Worm (Caenorhabditis elegans) whole organism, L3 larva: ENCODE measurements around the gene Y94H6A.2.

Source experiments
- R02D3.7 ChIP-seq: fragments of 150-350 bp; optimal IDR thresholded peaks from 2 replicates; lab custom pipeline; 2014; ENCODE audit warnings: missing biosample characterization, missing genetic modification characterization
- ZK546.5 ChIP-seq: sonication (generic microtip); optimal IDR thresholded peaks from 2 replicates; lab custom pipeline; 2017; ENCODE audit warnings: missing biosample characterization, missing genetic modification characterization
- aly-2 ChIP-seq: fragments of 150-350 bp; optimal IDR thresholded peaks from 2 replicates; lab custom pipeline; 2014; ENCODE audit warnings: missing biosample characterization, missing genetic modification characterization
- ama-1 ChIP-seq: fragments of 150-350 bp; optimal IDR thresholded peaks from 2 replicates; lab custom pipeline; 2018
- ceh-16 ChIP-seq: sonication (generic microtip); optimal IDR thresholded peaks from 2 replicates; lab custom pipeline; 2017; ENCODE audit warnings: missing biosample characterization, missing genetic modification characterization
- ceh-28 ChIP-seq: fragments of 150-350 bp; optimal IDR thresholded peaks from 2 replicates; lab custom pipeline; 2014; ENCODE audit warnings: missing biosample characterization, missing genetic modification reagents, missing genetic modification characterization
- ceh-9 ChIP-seq: sonication (generic microtip); optimal IDR thresholded peaks from 2 replicates; lab custom pipeline; 2018; ENCODE audit warnings: missing biosample characterization, missing genetic modification characterization
- daf-12 ChIP-seq: fragments of 150-350 bp; optimal IDR thresholded peaks from 2 replicates; lab custom pipeline; 2014; ENCODE audit warnings: missing biosample characterization, missing genetic modification reagents, missing genetic modification characterization
- egl-27 ChIP-seq: sonication (generic microtip); optimal IDR thresholded peaks from 4 replicates; lab custom pipeline; 2017; ENCODE audit warnings: missing biosample characterization, missing genetic modification reagents, missing genetic modification characterization
- egl-5 ChIP-seq: fragments of 150-350 bp; optimal IDR thresholded peaks from 2 replicates; lab custom pipeline; 2017; ENCODE audit warnings: missing biosample characterization, missing genetic modification reagents, missing genetic modification characterization, inconsistent platforms
- elt-3 ChIP-seq, 3 experiments: fragments of 150-350 bp in 1 of 3; sonication (generic microtip) in 2 of 3; optimal IDR thresholded peaks; 2 replicates in 2 of 3; 4 replicates in 1 of 3; lab custom pipeline; 2014 to 2017; ENCODE audit warnings: missing biosample characterization in 3 of 3, missing genetic modification characterization in 3 of 3
- fkh-10 ChIP-seq: sonication (generic microtip); optimal IDR thresholded peaks from 2 replicates; lab custom pipeline; 2017; ENCODE audit warnings: missing biosample characterization, missing genetic modification reagents, missing genetic modification characterization
- fos-1 ChIP-seq: fragments of 150-350 bp; optimal IDR thresholded peaks from 2 replicates; lab custom pipeline; 2014; ENCODE audit warnings: missing biosample characterization, missing genetic modification characterization
- hmg-11 ChIP-seq: sonication (generic microtip); optimal IDR thresholded peaks from 2 replicates; lab custom pipeline; 2016; ENCODE audit warnings: missing genetic modification characterization, missing compliant biosample characterization
- lin-39 ChIP-seq: fragments of 150-350 bp; optimal IDR thresholded peaks from 2 replicates; lab custom pipeline; 2018; ENCODE audit warnings: missing biosample characterization, missing genetic modification reagents, missing genetic modification characterization
- lsy-12 ChIP-seq: sonication (generic microtip); optimal IDR thresholded peaks from 2 replicates; lab custom pipeline; 2016; ENCODE audit warnings: mild to moderate bottlenecking, missing genetic modification characterization, missing compliant biosample characterization
- mdl-1 ChIP-seq: fragments of 150-350 bp; optimal IDR thresholded peaks from 2 replicates; lab custom pipeline; 2014; ENCODE audit warnings: missing biosample characterization, missing genetic modification characterization
- mml-1 ChIP-seq: fragments of 150-350 bp; sonication (generic microtip); optimal IDR thresholded peaks from 3 replicates; lab custom pipeline; 2014; ENCODE audit warnings: missing biosample characterization, missing genetic modification characterization
- nfya-1 ChIP-seq: sonication (generic microtip); optimal IDR thresholded peaks from 2 replicates; lab custom pipeline; 2017; ENCODE audit warnings: missing genetic modification characterization, mild to moderate bottlenecking, missing compliant biosample characterization, antibody characterized with exemption, moderate library complexity; ENCODE audit not compliant: insufficient read depth
- nhr-11 ChIP-seq: fragments of 150-350 bp; optimal IDR thresholded peaks from 2 replicates; lab custom pipeline; 2014; ENCODE audit warnings: missing biosample characterization, missing genetic modification characterization
- nhr-12 ChIP-seq: fragments of 150-350 bp; optimal IDR thresholded peaks from 2 replicates; lab custom pipeline; 2014; ENCODE audit warnings: missing biosample characterization, missing genetic modification characterization
- nhr-237 ChIP-seq: fragments of 150-350 bp; optimal IDR thresholded peaks from 2 replicates; lab custom pipeline; 2014; ENCODE audit warnings: missing biosample characterization, missing genetic modification characterization
- nhr-25 ChIP-seq: sonication (generic microtip); optimal IDR thresholded peaks from 2 replicates; lab custom pipeline; 2017; ENCODE audit warnings: missing biosample characterization, missing genetic modification characterization
- nhr-28 ChIP-seq: fragments of 150-350 bp; optimal IDR thresholded peaks from 2 replicates; lab custom pipeline; 2014; ENCODE audit warnings: missing biosample characterization, missing genetic modification characterization
- nhr-43 ChIP-seq: sonication (generic microtip); optimal IDR thresholded peaks from 2 replicates; lab custom pipeline; 2016; ENCODE audit warnings: mild to moderate bottlenecking, missing genetic modification characterization, missing compliant biosample characterization; ENCODE audit not compliant: poor library complexity, severe bottlenecking
- nhr-67 ChIP-seq: fragments of 150-350 bp; optimal IDR thresholded peaks from 2 replicates; lab custom pipeline; 2014; ENCODE audit warnings: missing biosample characterization, missing genetic modification characterization
- nhr-76 ChIP-seq: fragments of 150-350 bp; sonication (generic microtip); optimal IDR thresholded peaks from 5 replicates; lab custom pipeline; 2014; ENCODE audit warnings: missing biosample characterization, missing genetic modification characterization
- pha-4 ChIP-seq: fragments of 150-350 bp; optimal IDR thresholded peaks from 2 replicates; lab custom pipeline; 2014; ENCODE audit warnings: missing biosample characterization, missing genetic modification reagents, missing genetic modification characterization
- pqm-1 ChIP-seq: fragments of 150-350 bp; optimal IDR thresholded peaks from 2 replicates; lab custom pipeline; 2017; ENCODE audit warnings: missing biosample characterization, missing genetic modification characterization, inconsistent platforms
- sea-2 ChIP-seq: fragments of 150-350 bp; sonication (generic microtip); optimal IDR thresholded peaks from 4 replicates; lab custom pipeline; 2014; ENCODE audit warnings: missing biosample characterization, missing genetic modification reagents, missing genetic modification characterization
- snpc-4 ChIP-seq: fragments of 150-350 bp; optimal IDR thresholded peaks from 2 replicates; lab custom pipeline; 2014; ENCODE audit warnings: missing biosample characterization, missing genetic modification characterization
- tbx-2 ChIP-seq: sonication (generic microtip); optimal IDR thresholded peaks from 2 replicates; lab custom pipeline; 2016; ENCODE audit warnings: mild to moderate bottlenecking, missing genetic modification characterization, missing compliant biosample characterization
- unc-39 ChIP-seq: sonication (generic microtip); optimal IDR thresholded peaks from 4 replicates; lab custom pipeline; 2017; ENCODE audit warnings: missing biosample characterization, missing genetic modification characterization
- unc-62 ChIP-seq: fragments of 150-350 bp; sonication (generic microtip); optimal IDR thresholded peaks from 4 replicates; lab custom pipeline; 2014; ENCODE audit warnings: missing biosample characterization, missing genetic modification reagents, missing genetic modification characterization
- zag-1 ChIP-seq: fragments of 150-350 bp; optimal IDR thresholded peaks from 2 replicates; lab custom pipeline; 2014; ENCODE audit warnings: missing biosample characterization, missing genetic modification characterization
- ztf-4 ChIP-seq: fragments of 150-350 bp; optimal IDR thresholded peaks from 2 replicates; lab custom pipeline; 2014; ENCODE audit warnings: missing biosample characterization, missing genetic modification characterization

Y94H6A.2 gene

ce11 chrIV:2764160-2764559 lies 34.1 kb downstream of the Y94H6A.2 start:
- TF ChIP-seq lin-39 (tag; lab: Kevin White, UChicago) (no peak), ceh-16 (tag; lab: Kevin White, UChicago) (no peak), elt-3 (tag; optimal IDR thresholded peaks at IDR 0.05; lab: Kevin White, UChicago) (no peak), nhr-76 (tag; lab: Kevin White, UChicago) (no peak), R02D3.7 (tag; lab: Kevin White, UChicago) (no peak), daf-12 (tag; lab: Kevin White, UChicago) (no peak)

- TF ChIP-seq ztf-4 (tag; lab: Kevin White, UChicago) = no peak
- no peak for TF ChIP-seq mdl-1 (tag; lab: Kevin White, UChicago)
- no peak for TF ChIP-seq hmg-11
- TF ChIP-seq sea-2 (GFP tag; lab: Kevin White, UChicago) = no peak
- no peak for TF ChIP-seq nhr-28
- TF ChIP-seq egl-27 (tag; lab: Kevin White, UChicago) = no peak
- TF ChIP-seq, all 47 proteins: peak for 0
Measured at ce11 chrIV:2765048-2765708, 35.1 kb downstream of the Y94H6A.2 start.

- TF ChIP-seq ztf-4 (tag; lab: Kevin White, UChicago) = no peak
- TF ChIP-seq tbx-2 (tag; lab: Kevin White, UChicago) = no peak
- no peak for TF ChIP-seq ZK546.5 (tag; lab: Kevin White, UChicago)
- TF ChIP-seq nfya-1 (tag; lab: Kevin White, UChicago) = no peak
- TF ChIP-seq nhr-12 = no peak
- no peak for TF ChIP-seq hmg-11
- no peak for TF ChIP-seq pqm-1 (tag; lab: Kevin White, UChicago)
- no peak for TF ChIP-seq ceh-16 (tag; lab: Kevin White, UChicago)
- no peak for TF ChIP-seq nhr-76 (tag; lab: Kevin White, UChicago)
- no peak for TF ChIP-seq ceh-28
- no peak for TF ChIP-seq pha-4 (tag; lab: Kevin White, UChicago)
- TF ChIP-seq nhr-25 (tag; lab: Kevin White, UChicago) = no peak
- TF ChIP-seq zag-1 = no peak
- no peak for TF ChIP-seq fkh-10 (GFP tag; lab: Kevin White, UChicago)
- TF ChIP-seq nhr-43 (tag; lab: Kevin White, UChicago) = no peak
- TF ChIP-seq lin-39 (tag; lab: Kevin White, UChicago) = no peak
- no peak for TF ChIP-seq nhr-67 (tag; lab: Kevin White, UChicago)
- no peak for TF ChIP-seq egl-5 (tag; lab: Kevin White, UChicago)
- no peak for TF ChIP-seq sea-2 (GFP tag; lab: Kevin White, UChicago)
- TF ChIP-seq R02D3.7 (tag; lab: Kevin White, UChicago) = no peak
Measured at ce11 chrIV:2770067-2770466, 40.0 kb downstream of the Y94H6A.2 start.

ce11 chrIV:2770835-2771234 lies 40.7 kb downstream of the Y94H6A.2 start:
- TF ChIP-seq ama-1 (peak; percentile 2), sea-2 (GFP tag; lab: Kevin White, UChicago) (no peak), pha-4 (tag; lab: Kevin White, UChicago) (no peak), unc-62 (GFP tag; lab: Kevin White, UChicago) (no peak), lsy-12 (tag; lab: Kevin White, UChicago) (peak; percentile 32), nhr-25 (tag; lab: Kevin White, UChicago) (no peak), unc-39 (no peak)
- TF ChIP-seq, all 47 proteins: peak for 2

ce11 chrIV:2771692-2772091 lies 41.6 kb downstream of the Y94H6A.2 start, which contains the start of gene Y54G2A.11:
Gene Y54G2A.11 (minus strand): TSS chrIV:2771792.
- no peak for TF ChIP-seq aly-2
- TF ChIP-seq ztf-4 (tag; lab: Kevin White, UChicago) = no peak
- no peak for TF ChIP-seq nhr-237 (tag; lab: Kevin White, UChicago)
- TF ChIP-seq fkh-10 (GFP tag; lab: Kevin White, UChicago) = no peak
- TF ChIP-seq elt-3 (tag; optimal IDR thresholded peaks at IDR 0.05; lab: Kevin White, UChicago) = no peak
- no peak for TF ChIP-seq zag-1
- no peak for TF ChIP-seq snpc-4
- no peak for TF ChIP-seq nhr-76 (tag; lab: Kevin White, UChicago)
- TF ChIP-seq mml-1 (tag; lab: Kevin White, UChicago) = no peak
- TF ChIP-seq nfya-1 (tag; lab: Kevin White, UChicago) = no peak
- no peak for TF ChIP-seq ceh-9 (tag; lab: Kevin White, UChicago)
- TF ChIP-seq unc-62 (GFP tag; lab: Kevin White, UChicago) = no peak
- TF ChIP-seq ceh-16 (tag; lab: Kevin White, UChicago) = no peak
- no peak for TF ChIP-seq ama-1
- no peak for TF ChIP-seq fos-1
- TF ChIP-seq daf-12 (tag; lab: Kevin White, UChicago) = no peak
- TF ChIP-seq nhr-11 (tag; lab: Kevin White, UChicago) = no peak
- no peak for TF ChIP-seq sea-2 (GFP tag; lab: Kevin White, UChicago)
- TF ChIP-seq hmg-11 = no peak
- no peak for TF ChIP-seq egl-27 (tag; lab: Kevin White, UChicago)
- TF ChIP-seq, all 47 proteins: peak for 0
